Worm (Caenorhabditis elegans) whole organism, L4 larva: ENCODE measurements around the gene F59E12.6.

Source experiments
- F37D6.2 ChIP-seq: sonication (generic microtip); optimal IDR thresholded peaks from 2 replicates; lab custom pipeline; 2016; ENCODE audit warnings: mild to moderate bottlenecking, missing genetic modification characterization, missing compliant biosample characterization
- F49E8.2 ChIP-seq: sonication (generic microtip); optimal IDR thresholded peaks from 2 replicates; lab custom pipeline; 2016; ENCODE audit warnings: missing compliant biosample characterization, mild to moderate bottlenecking, missing genetic modification characterization, borderline replicate concordance
- T26A8.4 ChIP-seq: fragments of 200-800 bp; sonication (Bioruptor generic); IDR thresholded peaks from 2 replicates; pipeline ENCODE4 v1.3.6; 2022; ENCODE audit warnings: missing genetic modification characterization, missing compliant biosample characterization
- Y48G9A.11 ChIP-seq: fragments of 200-800 bp; sonication (Bioruptor generic); IDR thresholded peaks from 2 replicates; pipeline ENCODE4 v1.3.6; 2022; ENCODE audit warnings: missing genetic modification reagents, missing genetic modification characterization, missing compliant biosample characterization
- ZK337.2 ChIP-seq: fragments of 200-800 bp; sonication (Bioruptor generic); IDR thresholded peaks from 2 replicates; pipeline ENCODE4 v1.3.6; 2022; ENCODE audit warnings: missing genetic modification reagents, missing genetic modification characterization, missing compliant biosample characterization
- aha-1 ChIP-seq: fragments of 150-350 bp; peaks from one replicate; lab custom pipeline; 2014; ENCODE audit warnings: missing biosample characterization, missing genetic modification characterization
- aly-2 ChIP-seq: sonication (generic microtip); optimal IDR thresholded peaks from 2 replicates; lab custom pipeline; 2018; ENCODE audit warnings: missing biosample characterization, missing genetic modification characterization
- arid-1 ChIP-seq: fragments of 200-800 bp; sonication (Bioruptor generic); conservative IDR thresholded peaks from 2 replicates; pipeline ENCODE4 v1.3.6; 2022; ENCODE audit warnings: missing genetic modification reagents, missing genetic modification characterization, missing compliant biosample characterization
- attf-4 ChIP-seq: sonication (generic microtip); optimal IDR thresholded peaks from 3 replicates; lab custom pipeline; 2017; ENCODE audit warnings: missing biosample characterization, missing genetic modification characterization
- ceh-20 ChIP-seq: fragments of 200-800 bp; sonication (Bioruptor generic); IDR thresholded peaks from 2 replicates; pipeline ENCODE4 v1.3.6; 2022; ENCODE audit warnings: missing genetic modification reagents, missing genetic modification characterization, missing compliant biosample characterization
- ceh-28 ChIP-seq: fragments of 150-350 bp; optimal IDR thresholded peaks from 2 replicates; lab custom pipeline; 2014; ENCODE audit warnings: missing biosample characterization, missing genetic modification reagents, missing genetic modification characterization
- ceh-32 ChIP-seq: sonication (generic microtip); optimal IDR thresholded peaks from 2 replicates; lab custom pipeline; 2016; ENCODE audit warnings: mild to moderate bottlenecking, missing genetic modification characterization, missing compliant biosample characterization; ENCODE audit not compliant: poor library complexity
- ceh-44 ChIP-seq: fragments of 200-800 bp; sonication (Bioruptor generic); IDR thresholded peaks from 2 replicates; pipeline ENCODE4 v1.3.6; 2022; ENCODE audit warnings: missing genetic modification reagents, missing genetic modification characterization, missing compliant biosample characterization
- ces-1 ChIP-seq: fragments of 150-350 bp; sonication (generic microtip); optimal IDR thresholded peaks from 4 replicates; lab custom pipeline; 2014; ENCODE audit warnings: missing biosample characterization, missing genetic modification reagents, missing genetic modification characterization
- cey-2 ChIP-seq: sonication (generic microtip); optimal IDR thresholded peaks from 3 replicates; lab custom pipeline; 2017; ENCODE audit warnings: missing genetic modification characterization, mild to moderate bottlenecking, missing compliant biosample characterization, antibody characterized with exemption, borderline replicate concordance; ENCODE audit not compliant: insufficient read depth
- daf-12 ChIP-seq: fragments of 150-350 bp; optimal IDR thresholded peaks from 2 replicates; lab custom pipeline; 2014; ENCODE audit warnings: missing biosample characterization, missing genetic modification reagents, missing genetic modification characterization
- dmd-8 ChIP-seq: fragments of 200-800 bp; sonication (Bioruptor generic); IDR thresholded peaks from 2 replicates; pipeline ENCODE4 v1.3.6; 2022; ENCODE audit warnings: missing genetic modification characterization, missing compliant biosample characterization
- dmd-9 ChIP-seq: fragments of 200-800 bp; sonication (Bioruptor generic); IDR thresholded peaks from 2 replicates; pipeline ENCODE4 v1.3.6; 2022; ENCODE audit warnings: missing genetic modification reagents, missing genetic modification characterization, missing compliant biosample characterization
- egl-43 ChIP-seq: fragments of 200-800 bp; sonication (Bioruptor generic); IDR thresholded peaks from 2 replicates; pipeline ENCODE4 v1.3.6; 2022; ENCODE audit warnings: missing genetic modification reagents, missing genetic modification characterization, missing compliant biosample characterization
- hlh-11 ChIP-seq: fragments of 200-800 bp; sonication (Bioruptor generic); optimal IDR thresholded peaks from 2 replicates; lab custom pipeline; 2018; ENCODE audit warnings: mild to moderate bottlenecking, missing genetic modification characterization, missing compliant biosample characterization
- hmg-1.1 ChIP-seq: fragments of 200-800 bp; sonication (Bioruptor generic); IDR thresholded peaks from 2 replicates; pipeline ENCODE4 v1.3.6; 2022; ENCODE audit warnings: missing genetic modification reagents, missing genetic modification characterization, missing compliant biosample characterization
- lin-1 ChIP-seq: fragments of 200-800 bp; sonication (Bioruptor generic); IDR thresholded peaks from 2 replicates; pipeline ENCODE4 v1.3.6; 2022; ENCODE audit warnings: missing genetic modification reagents, missing genetic modification characterization, missing compliant biosample characterization
- lin-15B ChIP-seq: fragments of 150-350 bp; sonication (generic microtip); optimal IDR thresholded peaks from 3 replicates; lab custom pipeline; 2014; ENCODE audit warnings: missing biosample characterization, missing genetic modification characterization
- lin-39 ChIP-seq: fragments of 150-350 bp; optimal IDR thresholded peaks from 2 replicates; lab custom pipeline; 2014; ENCODE audit warnings: missing biosample characterization, missing genetic modification reagents, missing genetic modification characterization
- lsy-2 ChIP-seq, 2 experiments: fragments of 150-350 bp in 1 of 2; sonication (generic microtip) in 1 of 2; optimal IDR thresholded peaks; 2 replicates each; lab custom pipeline; 2014 to 2017; ENCODE audit warnings: missing biosample characterization in 2 of 2, missing genetic modification characterization in 2 of 2
- mdt-29 ChIP-seq: fragments of 200-800 bp; sonication (Bioruptor generic); IDR thresholded peaks from 2 replicates; pipeline ENCODE4 v1.3.6; 2022; ENCODE audit warnings: missing genetic modification reagents, missing genetic modification characterization, missing compliant biosample characterization
- mes-2 ChIP-seq: sonication (generic microtip); optimal IDR thresholded peaks from 2 replicates; lab custom pipeline; 2016; ENCODE audit warnings: missing genotype, mild to moderate bottlenecking, missing genetic modification characterization, missing compliant biosample characterization; ENCODE audit not compliant: poor library complexity, severe bottlenecking
- nhr-10 ChIP-seq: fragments of 150-350 bp; optimal IDR thresholded peaks from 2 replicates; lab custom pipeline; 2014; ENCODE audit warnings: missing biosample characterization, missing genetic modification characterization
- nhr-77 ChIP-seq: fragments of 150-350 bp; optimal IDR thresholded peaks from 2 replicates; lab custom pipeline; 2014; ENCODE audit warnings: missing biosample characterization, missing genetic modification characterization
- saeg-2 ChIP-seq: fragments of 200-800 bp; sonication (Bioruptor generic); IDR thresholded peaks from 2 replicates; pipeline ENCODE4 v1.3.6; 2022; ENCODE audit warnings: missing genetic modification reagents, missing genetic modification characterization, missing compliant biosample characterization
- set-16 ChIP-seq: fragments of 200-800 bp; sonication (Bioruptor generic); IDR thresholded peaks from 2 replicates; pipeline ENCODE4 v1.3.6; 2022; ENCODE audit warnings: missing genetic modification reagents, missing genetic modification characterization, missing compliant biosample characterization
- snpc-4 ChIP-seq: fragments of 150-350 bp; optimal IDR thresholded peaks from 2 replicates; lab custom pipeline; 2014; ENCODE audit warnings: missing biosample characterization, missing genetic modification characterization
- spr-1 ChIP-seq: sonication (generic microtip); optimal IDR thresholded peaks from 2 replicates; lab custom pipeline; 2016; ENCODE audit warnings: mild to moderate bottlenecking, missing genetic modification characterization, missing compliant biosample characterization
- tra-1 ChIP-seq: fragments of 200-800 bp; sonication (Bioruptor generic); IDR thresholded peaks from 2 replicates; pipeline ENCODE4 v1.3.6; 2022; ENCODE audit warnings: missing genetic modification reagents, missing genetic modification characterization, missing compliant biosample characterization
- unc-130 ChIP-seq: sonication (generic microtip); optimal IDR thresholded peaks from 2 replicates; lab custom pipeline; 2016; ENCODE audit warnings: missing genetic modification reagents, missing genetic modification characterization, missing compliant biosample characterization
- unc-39 ChIP-seq: sonication (generic microtip); optimal IDR thresholded peaks from 2 replicates; lab custom pipeline; 2017; ENCODE audit warnings: missing biosample characterization, missing genetic modification characterization
- unc-62 ChIP-seq, 3 experiments: fragments of 150-350 bp in 1 of 3; sonication (generic microtip); optimal IDR thresholded peaks in 2 of 3; peaks in 1 of 3; 1 replicate in 1 of 3; 2 replicates in 2 of 3; lab custom pipeline; 2014 to 2017; ENCODE audit warnings: missing biosample characterization in 3 of 3, missing genetic modification characterization in 3 of 3, missing genetic modification reagents in 3 of 3, missing genotype in 1 of 3
- zag-1 ChIP-seq: fragments of 150-350 bp; optimal IDR thresholded peaks from 2 replicates; lab custom pipeline; 2014; ENCODE audit warnings: missing biosample characterization, missing genetic modification characterization
- zip-2 ChIP-seq: fragments of 150-350 bp; optimal IDR thresholded peaks from 2 replicates; lab custom pipeline; 2014; ENCODE audit warnings: missing biosample characterization, missing genetic modification characterization

Gene F59E12.6

DNA sequence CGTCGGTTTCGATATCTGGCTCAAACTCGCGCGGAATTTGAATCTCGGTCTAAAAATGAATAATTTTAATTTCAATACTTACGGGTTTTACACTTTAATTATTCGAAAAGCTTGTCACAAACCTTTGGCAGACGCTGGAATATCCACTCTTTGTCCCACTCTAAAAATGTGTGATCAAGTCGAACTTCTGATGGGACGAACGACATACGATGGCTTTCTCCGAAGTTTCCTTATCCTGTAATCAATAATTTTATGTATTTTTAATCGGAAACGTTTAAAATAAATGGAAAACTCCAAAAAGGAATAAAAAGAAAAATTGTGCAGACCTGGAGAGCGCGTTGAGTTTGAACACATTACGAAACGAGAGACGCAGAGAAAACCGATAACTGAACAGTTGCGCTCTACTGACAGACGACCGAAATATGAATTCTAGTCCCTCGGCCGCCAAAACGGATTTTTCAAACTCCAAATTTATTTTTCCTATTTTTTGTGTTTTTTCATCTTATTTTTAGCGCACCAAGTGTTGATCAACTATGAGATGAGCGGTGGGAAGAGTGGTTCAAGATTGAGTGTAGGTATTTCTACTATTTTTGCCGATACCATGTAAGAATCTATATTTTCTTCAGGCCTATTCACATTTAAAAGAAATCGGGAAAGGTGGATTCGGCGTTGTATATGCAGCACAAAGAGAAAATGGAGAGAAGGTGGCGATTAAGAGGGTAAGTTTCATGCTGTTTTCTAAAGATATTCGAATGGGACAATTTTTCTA, 18.7 kb upstream of the F59E12.6 start, which contains the start of the genes sam-4, F59E12.17 and zyg-1 (continued):
- TF ChIP-seq attf-4 (tag; lab: Kevin White, UChicago) = no peak
- TF ChIP-seq set-16 (GFP tag; lab: Robert Waterston, UW) = no peak
- TF ChIP-seq zip-2 (tag; lab: Kevin White, UChicago) = no peak
- TF ChIP-seq hmg-1.1 = peak; percentile 53
- TF ChIP-seq mes-2 = peak; percentile 94
- TF ChIP-seq snpc-4 = no peak
- peak; percentile 31 for TF ChIP-seq lin-15B
- TF ChIP-seq T26A8.4 (GFP tag; lab: Robert Waterston, UW) = no peak
- TF ChIP-seq ceh-44 (GFP tag; lab: Robert Waterston, UW) = peak; percentile 75; the same call in 1 of the 2 replicates
- no peak for TF ChIP-seq unc-39 (tag; lab: Kevin White, UChicago)
- TF ChIP-seq dmd-8 = no peak
- peak; percentile 50 for TF ChIP-seq aha-1 (tag; lab: Kevin White, UChicago)
- TF ChIP-seq saeg-2 (GFP tag; lab: Robert Waterston, UW) = no peak
- no peak for TF ChIP-seq ZK337.2 (GFP tag; lab: Robert Waterston, UW)
- TF ChIP-seq Y48G9A.11 (GFP tag; lab: Robert Waterston, UW) = peak; percentile 50; the same call in 1 of the 2 replicates
- no peak for TF ChIP-seq mdt-29 (GFP tag; lab: Robert Waterston, UW)
- no peak for TF ChIP-seq ceh-20
- TF ChIP-seq dmd-9 = no peak
- TF ChIP-seq daf-12 (tag; lab: Kevin White, UChicago) = no peak
- no peak for TF ChIP-seq ceh-28 (tag; lab: Kevin White, UChicago)
- no peak for TF ChIP-seq ceh-32 (tag; lab: Kevin White, UChicago)
- TF ChIP-seq unc-62 (GFP tag; optimal IDR thresholded peaks at IDR 0.05 in 1 of 2; lab: Kevin White, UChicago) = peak in 1 of 2 experiments; percentile 52
- TF ChIP-seq unc-62 (tag; optimal IDR thresholded peaks at IDR 0.05; lab: Kevin White, UChicago) = no peak
- TF ChIP-seq hlh-11 (tag; lab: Kevin White, UChicago) = peak; percentile 8
- no peak for TF ChIP-seq egl-43 (GFP tag; lab: Robert Waterston, UW)
- peak in 1 of 2 experiments; percentile 81 for TF ChIP-seq lsy-2 (tag; optimal IDR thresholded peaks at IDR 0.05; lab: Kevin White, UChicago)
- TF ChIP-seq ces-1 (GFP tag; lab: Kevin White, UChicago) = no peak
- no peak for TF ChIP-seq F37D6.2 (tag; lab: Kevin White, UChicago)
- TF ChIP-seq lin-39 (tag; lab: Kevin White, UChicago) = no peak
- TF ChIP-seq nhr-77 (tag; lab: Kevin White, UChicago) = peak; percentile 29
- peak; percentile 88 for TF ChIP-seq unc-130

- no peak for TF ChIP-seq dmd-8
- TF ChIP-seq ceh-20 = no peak
- TF ChIP-seq zag-1 (tag; lab: Kevin White, UChicago) = no peak
These were observed 17.5 kb upstream of the F59E12.6 start, which contains the start of gene ddl-1 for ce11 chrII:5648272-5648671. Gene ddl-1 (minus strand): TSS chrII:5648372.

- TF ChIP-seq spr-1 (tag; lab: Kevin White, UChicago) = no peak
- TF ChIP-seq Y48G9A.11 (GFP tag; lab: Robert Waterston, UW) = no peak
- TF ChIP-seq tra-1 (GFP tag; lab: Robert Waterston, UW) = no peak
- no peak for TF ChIP-seq nhr-10
- no peak for TF ChIP-seq attf-4 (tag; lab: Kevin White, UChicago)
- TF ChIP-seq unc-130 = no peak
- no peak for TF ChIP-seq F49E8.2 (tag; lab: Kevin White, UChicago)
- no peak for TF ChIP-seq lin-1 (GFP tag; lab: Robert Waterston, UW)
- TF ChIP-seq cey-2 (tag; lab: Kevin White, UChicago) = no peak
- TF ChIP-seq arid-1 = no peak
- TF ChIP-seq saeg-2 (GFP tag; lab: Robert Waterston, UW) = no peak
- TF ChIP-seq aly-2 (tag; lab: Kevin White, UChicago) = no peak
- TF ChIP-seq lin-39 (tag; lab: Kevin White, UChicago) = no peak
These were observed 16.2 kb upstream of the F59E12.6 start, which contains the start of gene F59E12.9 for ce11 chrII:5646942-5647341. Gene F59E12.9 (minus strand): TSS chrII:5647042.
